Fruit fly (Drosophila melanogaster) whole organism, wandering third instar larva: ENCODE measurements around the gene CG3734.

ENCODE experiments used
- HLH106 ChIP-seq: fragments of 200-800 bp; optimal IDR thresholded peaks from 3 replicates; lab custom pipeline; 2019; ENCODE audit warnings: missing biosample characterization, mild to moderate bottlenecking, missing genetic modification characterization, moderate library complexity
- Hr83 ChIP-seq: fragments of 200-300 bp; sonication (Bioruptor generic); optimal IDR thresholded peaks from 2 replicates; lab custom pipeline; 2016; ENCODE audit warnings: missing biosample characterization, mild to moderate bottlenecking, missing genetic modification characterization, moderate library complexity; ENCODE audit not compliant: poor library complexity, severe bottlenecking
- OdsH ChIP-seq: fragments of 200-800 bp; sonication (Bioruptor generic); optimal IDR thresholded peaks from 2 replicates; lab custom pipeline; 2016; ENCODE audit warnings: missing biosample characterization, mild to moderate bottlenecking, missing genetic modification characterization
- br ChIP-seq: fragments of 200-800 bp; sonication (Bioruptor generic); optimal IDR thresholded peaks from 2 replicates; lab custom pipeline; 2016; ENCODE audit warnings: missing biosample characterization, missing genetic modification characterization
- dl ChIP-seq, 2 experiments: fragments of 175-275, 200-275 bp in 1 of 2; fragments of 200-275 bp in 1 of 2; sonication (Bioruptor generic); optimal IDR thresholded peaks; lab custom pipeline; 2018; ENCODE audit warnings: mild to moderate bottlenecking in 2 of 2, missing biosample characterization in 2 of 2, missing genetic modification characterization in 2 of 2, moderate library complexity in 2 of 2; ENCODE audit not compliant: partially characterized antibody in 2 of 2, insufficient read depth in 1 of 2
- psq ChIP-seq: fragments of 200-800 bp; sonication (Bioruptor generic); optimal IDR thresholded peaks from 3 replicates; lab custom pipeline; 2017; ENCODE audit warnings: missing biosample characterization, mild to moderate bottlenecking, missing genetic modification characterization, moderate library complexity
- usp ChIP-seq: fragments of >200 bp; optimal IDR thresholded peaks from 2 replicates; lab custom pipeline; 2017; ENCODE audit warnings: missing biosample characterization, missing genetic modification characterization

- TF ChIP-seq OdsH (no peak), usp (GFP tag; lab: Kevin White, UChicago) (no peak), HLH106 (tag; lab: Kevin White, UChicago) (no peak), dl (GFP tag; optimal IDR thresholded peaks at IDR 0.05; lab: Kevin White, UChicago; ENCODE audit: insufficient read depth in 1 of 2, partially characterized antibody in 2 of 2) (no peak), Hr83 (GFP tag; lab: Kevin White, UChicago) (no peak), br (GFP tag; lab: Kevin White, UChicago) (no peak), psq (GFP tag; lab: Kevin White, UChicago) (no peak)
These were observed 35.5 kb upstream of the CG3734 start for dm6 chr3R:19352121-19352520.
